Worm (Caenorhabditis elegans): Measurements from ENCODE around the gene F35B3.3.

F35B3.3 gene

ce11 chrX:17038616-17039015 is 25.4 kb downstream of the F35B3.3 start:
- no peak for TF ChIP-seq mep-1 (tag; optimal IDR thresholded peaks at IDR 0.05)
- TF ChIP-seq blmp-1 (tag; optimal IDR thresholded peaks at IDR 0.05) = peak; percentile 87
- no peak for TF ChIP-seq ztf-11 (tag; optimal IDR thresholded peaks at IDR 0.05)

ce11 chrX:17041571-17041970 is 28.3 kb downstream of the F35B3.3 start:
- TF ChIP-seq M03D4.4 (tag; optimal IDR thresholded peaks at IDR 0.05) = no peak
- TF ChIP-seq lin-13 (tag; optimal IDR thresholded peaks at IDR 0.05) = no peak
- TF ChIP-seq snpc-4 (tag; optimal IDR thresholded peaks at IDR 0.05) = no peak
- no peak for TF ChIP-seq pha-4 (tag; optimal IDR thresholded peaks at IDR 0.05)
- no peak for TF ChIP-seq unc-62 (GFP tag; optimal IDR thresholded peaks at IDR 0.05)
- no peak for TF ChIP-seq nhr-28 (tag; optimal IDR thresholded peaks at IDR 0.05)
- TF ChIP-seq nhr-2 (tag; optimal IDR thresholded peaks at IDR 0.05) = no peak
- TF ChIP-seq unc-39 (tag; optimal IDR thresholded peaks at IDR 0.05) = no peak
- no peak for TF ChIP-seq ceh-43 (GFP tag; optimal IDR thresholded peaks at IDR 0.05)
- TF ChIP-seq hlh-1 (tag; optimal IDR thresholded peaks at IDR 0.05) = no peak
- TF ChIP-seq mab-5 (tag; optimal IDR thresholded peaks at IDR 0.05) = no peak

- peak; percentile 52 for TF ChIP-seq unc-120 (tag; optimal IDR thresholded peaks at IDR 0.05; ENCODE audit: poor library complexity, severe bottlenecking)
- TF ChIP-seq cnd-1 (tag; optimal IDR thresholded peaks at IDR 0.05) = no peak
- no peak for TF ChIP-seq lin-32 (GFP tag; optimal IDR thresholded peaks at IDR 0.05)
- TF ChIP-seq hlh-1 (tag; optimal IDR thresholded peaks at IDR 0.05) = peak; percentile 82
- no peak for TF ChIP-seq nhr-237 (tag; optimal IDR thresholded peaks at IDR 0.05)
- TF ChIP-seq nhr-76 (tag; optimal IDR thresholded peaks at IDR 0.05) = no peak
- TF ChIP-seq nhr-12 (tag; optimal IDR thresholded peaks at IDR 0.05) = no peak
These were observed 29.7 kb downstream of the F35B3.3 start, which contains the start of gene F35B3.7 for ce11 chrX:17042946-17043345. Gene F35B3.7, minus strand, starts transcription at chrX:17043078.

- TF ChIP-seq sptf-1 (tag; optimal IDR thresholded peaks at IDR 0.05) = no peak
- no peak for TF ChIP-seq bed-3 (GFP tag; optimal IDR thresholded peaks at IDR 0.05)
- no peak for TF ChIP-seq mab-5 (tag; optimal IDR thresholded peaks at IDR 0.05)
- TF ChIP-seq snpc-4 (tag; optimal IDR thresholded peaks at IDR 0.05) = no peak
- no peak for TF ChIP-seq ceh-83 (GFP tag; optimal IDR thresholded peaks at IDR 0.05)
- no peak for TF ChIP-seq cnd-1 (tag; optimal IDR thresholded peaks at IDR 0.05)
- TF ChIP-seq unc-62 (GFP tag; optimal IDR thresholded peaks at IDR 0.05) = no peak
- TF ChIP-seq drap-1 (GFP tag; optimal IDR thresholded peaks at IDR 0.05) = no peak
- no peak for TF ChIP-seq elt-1 (tag; optimal IDR thresholded peaks at IDR 0.05; ENCODE audit: borderline replicate concordance, insufficient read depth)
- TF ChIP-seq nhr-2 (tag; optimal IDR thresholded peaks at IDR 0.05) = no peak
These were observed 32.3 kb downstream of the F35B3.3 start, which contains the start of gene C30G4.2 for ce11 chrX:17045529-17045928. Gene C30G4.2, minus strand, starts transcription at chrX:17045629.

ce11 chrX:17054121-17054520 is 40.9 kb downstream of the F35B3.3 start:
- no peak for TF ChIP-seq pha-4 (tag; optimal IDR thresholded peaks at IDR 0.05)
- no peak for TF ChIP-seq blmp-1 (tag; optimal IDR thresholded peaks at IDR 0.05)
- TF ChIP-seq ztf-11 (tag; optimal IDR thresholded peaks at IDR 0.05) = no peak
- no peak for TF ChIP-seq mab-5 (tag; optimal IDR thresholded peaks at IDR 0.05)
- TF ChIP-seq ceh-83 (GFP tag; optimal IDR thresholded peaks at IDR 0.05) = no peak
- TF ChIP-seq cnd-1 (tag; optimal IDR thresholded peaks at IDR 0.05) = no peak

ce11 chrX:17055481-17055835 is 42.2 kb downstream of the F35B3.3 start, which contains the start of gene gcy-11:
Gene gcy-11, minus strand, starts transcription at chrX:17055581.
- TF ChIP-seq nhr-28 (tag; optimal IDR thresholded peaks at IDR 0.05) = no peak
- no peak for TF ChIP-seq nhr-76 (tag; optimal IDR thresholded peaks at IDR 0.05)
- no peak for TF ChIP-seq mls-2 (tag; optimal IDR thresholded peaks at IDR 0.05)
- TF ChIP-seq ceh-39 (tag; optimal IDR thresholded peaks at IDR 0.05) = no peak
- TF ChIP-seq sem-2 (GFP tag; optimal IDR thresholded peaks at IDR 0.05) = no peak
- no peak for TF ChIP-seq elt-1 (tag; optimal IDR thresholded peaks at IDR 0.05; ENCODE audit: borderline replicate concordance, insufficient read depth)
- no peak for TF ChIP-seq ceh-83 (GFP tag; optimal IDR thresholded peaks at IDR 0.05)
- no peak for TF ChIP-seq snpc-4 (tag; optimal IDR thresholded peaks at IDR 0.05)
